Fruit fly (Drosophila melanogaster) whole organism, adult: ENCODE measurements around the gene CG42554.

Experiments
- CG11617 ChIP-seq: fragments of 200-800 bp; sonication (Bioruptor generic); optimal IDR thresholded peaks from 2 replicates; lab custom pipeline; 2017; ENCODE audit warnings: mild to moderate bottlenecking, missing biosample characterization, missing genetic modification reagents, missing genetic modification characterization
- CG12768 ChIP-seq: fragments of 200-800 bp; sonication (Bioruptor generic); optimal IDR thresholded peaks from 2 replicates; lab custom pipeline; 2017; ENCODE audit warnings: missing biosample characterization, missing genetic modification characterization, mild to moderate bottlenecking, moderate library complexity, missing genetic modification reagents
- CG14711 ChIP-seq: fragments of 200-800 bp; sonication (Bioruptor generic); optimal IDR thresholded peaks from 2 replicates; lab custom pipeline; 2018; ENCODE audit warnings: missing biosample characterization, mild to moderate bottlenecking, missing genetic modification characterization, moderate library complexity
- CG1620 ChIP-seq: fragments of 200-800 bp; sonication (Bioruptor generic); optimal IDR thresholded peaks from 2 replicates; lab custom pipeline; 2016; ENCODE audit warnings: missing biosample characterization, missing genetic modification characterization
- CG33017 ChIP-seq: fragments of 200-800 bp; sonication (Bioruptor generic); optimal IDR thresholded peaks from 2 replicates; lab custom pipeline; 2018; ENCODE audit warnings: missing biosample characterization, mild to moderate bottlenecking, missing genetic modification characterization, moderate library complexity
- CG5204 ChIP-seq: fragments of 200-800 bp; sonication (Bioruptor generic); optimal IDR thresholded peaks from 2 replicates; lab custom pipeline; 2016; ENCODE audit warnings: missing biosample characterization, missing genetic modification characterization
- CG7045 ChIP-seq: fragments of 200-800 bp; sonication (Bioruptor generic); optimal IDR thresholded peaks from 2 replicates; lab custom pipeline; 2017; ENCODE audit warnings: missing biosample characterization, mild to moderate bottlenecking, missing genetic modification characterization
- CG7101 ChIP-seq: fragments of 200-800 bp; sonication (Bioruptor generic); optimal IDR thresholded peaks from 2 replicates; lab custom pipeline; 2018; ENCODE audit warnings: missing biosample characterization, mild to moderate bottlenecking, missing genetic modification characterization, moderate library complexity
- Clk ChIP-seq: fragments of 200-800 bp; sonication (Bioruptor generic); optimal IDR thresholded peaks from 2 replicates; lab custom pipeline; 2017; ENCODE audit warnings: missing biosample characterization, missing genetic modification characterization
- Crg-1 ChIP-seq: fragments of 200-800 bp; sonication (Bioruptor generic); optimal IDR thresholded peaks from 2 replicates; lab custom pipeline; 2016; ENCODE audit warnings: missing biosample characterization, missing genetic modification characterization
- Hr96 ChIP-seq: fragments of 200-800 bp; sonication (Bioruptor generic); optimal IDR thresholded peaks from 2 replicates; lab custom pipeline; 2016; ENCODE audit warnings: missing biosample characterization, missing genetic modification characterization
- Mnt ChIP-seq: fragments of 200-800 bp; sonication (Bioruptor generic); optimal IDR thresholded peaks from 2 replicates; lab custom pipeline; 2016; ENCODE audit warnings: missing biosample characterization, mild to moderate bottlenecking, missing genetic modification characterization
- bab1 ChIP-seq: fragments of 200-800 bp; sonication (Bioruptor generic); optimal IDR thresholded peaks from 3 replicates; lab custom pipeline; 2019; ENCODE audit warnings: missing biosample characterization, mild to moderate bottlenecking, missing genetic modification characterization, moderate library complexity
- cic ChIP-seq: fragments of 200-800 bp; sonication (Bioruptor generic); optimal IDR thresholded peaks from 2 replicates; lab custom pipeline; 2017; ENCODE audit warnings: missing biosample characterization, mild to moderate bottlenecking, missing genetic modification characterization, moderate library complexity
- cnc ChIP-seq, 2 experiments: fragments of >200 bp; optimal IDR thresholded peaks; 2 replicates each; lab custom pipeline; 2017
- kay ChIP-seq: fragments of 200-800 bp; sonication (Bioruptor generic); peaks from one replicate; lab custom pipeline; 2016; ENCODE audit warnings: missing biosample characterization, missing genetic modification characterization, borderline replicate concordance
- ovo ChIP-seq: fragments of 200-800 bp; sonication (Bioruptor generic); optimal IDR thresholded peaks from 2 replicates; lab custom pipeline; 2016; ENCODE audit warnings: missing biosample characterization, missing genetic modification characterization
- pad ChIP-seq: fragments of 200-800 bp; sonication (Bioruptor generic); optimal IDR thresholded peaks from 3 replicates; lab custom pipeline; 2017; ENCODE audit warnings: missing biosample characterization, missing genetic modification characterization, mild to moderate bottlenecking, moderate library complexity, missing genetic modification reagents
- tj ChIP-seq: fragments of 200-800 bp; sonication (Bioruptor generic); optimal IDR thresholded peaks from 3 replicates; lab custom pipeline; 2017; ENCODE audit warnings: missing biosample characterization, mild to moderate bottlenecking, missing genetic modification characterization, moderate library complexity
- toe ChIP-seq: fragments of 200-800 bp; sonication (Bioruptor generic); optimal IDR thresholded peaks from 2 replicates; lab custom pipeline; 2016; ENCODE audit warnings: missing biosample characterization, missing genetic modification characterization

The CG42554 gene

dm6 chr3L:802700-803273 lies 32.7 kb upstream of the CG42554 start:
- TF ChIP-seq CG1620 (no peak), bab1 (GFP tag; lab: Kevin White, UChicago) (peak; percentile 59), cic (no peak), Hr96 (GFP tag; lab: Kevin White, UChicago) (peak; percentile 28), CG14711 (peak; percentile 27), CG7045 (peak; percentile 56), CG5204 (peak; percentile 9), CG7101 (peak; percentile 45), ovo (GFP tag; lab: Kevin White, UChicago) (no peak)

dm6 chr3L:803951-804350 lies 31.5 kb upstream of the CG42554 start, which contains the start of gene CG13898:
CG13898 (minus strand) TSS chr3L:804051.
- no peak for TF ChIP-seq tj (GFP tag; lab: Kevin White, UChicago)
- TF ChIP-seq CG7045 = no peak
- TF ChIP-seq cnc (optimal IDR thresholded peaks at IDR 0.05; lab: Kevin White, UChicago) = no peak
- TF ChIP-seq cic = no peak
- TF ChIP-seq CG33017 = no peak
- no peak for TF ChIP-seq CG5204
- no peak for TF ChIP-seq toe (GFP tag; lab: Kevin White, UChicago)
- no peak for TF ChIP-seq CG14711
- no peak for TF ChIP-seq CG1620

- no peak for TF ChIP-seq toe (GFP tag; lab: Kevin White, UChicago)
- no peak for TF ChIP-seq kay (GFP tag; lab: Kevin White, UChicago)
- no peak for TF ChIP-seq bab1 (GFP tag; lab: Kevin White, UChicago)
- no peak for TF ChIP-seq CG7101
- no peak for TF ChIP-seq Crg-1 (GFP tag; lab: Kevin White, UChicago)
- TF ChIP-seq cnc (optimal IDR thresholded peaks at IDR 0.05; lab: Kevin White, UChicago) = no peak
- peak; percentile 82 for TF ChIP-seq pad
- no peak for TF ChIP-seq tj (GFP tag; lab: Kevin White, UChicago)
- no peak for TF ChIP-seq Hr96 (GFP tag; lab: Kevin White, UChicago)
- peak; percentile 23 for TF ChIP-seq CG5204
- TF ChIP-seq Mnt = no peak
- no peak for TF ChIP-seq CG12768 (GFP tag; lab: Kevin White, UChicago)
- TF ChIP-seq CG7045 = no peak
Observed at dm6 chr3L:804557-805260, 30.8 kb upstream of the CG42554 start.

DNA sequence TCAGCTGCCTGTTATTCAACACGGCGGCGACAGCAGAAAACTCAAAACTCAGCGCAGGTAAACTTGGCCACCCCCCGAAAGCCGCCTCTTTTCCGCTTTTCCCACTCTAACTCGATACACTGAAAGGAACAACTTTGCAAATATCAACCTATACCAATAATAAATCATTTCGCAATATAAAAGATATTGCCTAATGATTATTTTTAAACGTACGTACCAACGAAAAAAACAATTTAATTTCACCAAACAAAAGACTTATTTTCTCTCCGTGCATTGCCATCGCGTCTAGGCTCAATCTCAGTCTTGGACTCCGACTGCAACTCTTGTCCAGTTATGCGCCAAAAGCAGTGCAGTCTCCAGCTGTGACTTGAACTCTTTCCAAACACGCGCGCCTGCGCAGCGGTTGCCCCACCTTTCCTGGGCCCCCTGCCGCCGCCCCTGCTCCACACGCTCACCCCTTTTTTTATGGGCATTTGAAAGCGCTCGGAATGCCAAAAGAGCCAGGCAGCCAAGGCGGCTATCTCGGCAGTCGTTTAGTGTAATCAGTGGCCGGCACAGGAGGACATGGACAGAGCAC lies 29.8 kb upstream of the CG42554 start:
- no peak for TF ChIP-seq Mnt
- no peak for TF ChIP-seq Clk (GFP tag; lab: Kevin White, UChicago)
- no peak for TF ChIP-seq CG7045

- TF ChIP-seq Clk (GFP tag; lab: Kevin White, UChicago) = no peak
- TF ChIP-seq CG5204 = no peak
- TF ChIP-seq CG1620 = no peak
- no peak for TF ChIP-seq CG33017
- no peak for TF ChIP-seq CG11617
- no peak for TF ChIP-seq Hr96 (GFP tag; lab: Kevin White, UChicago)
- TF ChIP-seq kay (GFP tag; lab: Kevin White, UChicago) = no peak
- TF ChIP-seq tj (GFP tag; lab: Kevin White, UChicago) = no peak
- TF ChIP-seq Crg-1 (GFP tag; lab: Kevin White, UChicago) = no peak
- TF ChIP-seq pad = no peak
- TF ChIP-seq ovo (GFP tag; lab: Kevin White, UChicago) = no peak
- no peak for TF ChIP-seq CG14711
- TF ChIP-seq Mnt = no peak
- TF ChIP-seq cnc (optimal IDR thresholded peaks at IDR 0.05; lab: Kevin White, UChicago) = no peak
- TF ChIP-seq toe (GFP tag; lab: Kevin White, UChicago) = no peak
- no peak for TF ChIP-seq cic
- no peak for TF ChIP-seq CG12768 (GFP tag; lab: Kevin White, UChicago)
- TF ChIP-seq CG7045 = no peak
- no peak for TF ChIP-seq CG7101
Observed at dm6 chr3L:807456-807855, 28.0 kb upstream of the CG42554 start.

DNA sequence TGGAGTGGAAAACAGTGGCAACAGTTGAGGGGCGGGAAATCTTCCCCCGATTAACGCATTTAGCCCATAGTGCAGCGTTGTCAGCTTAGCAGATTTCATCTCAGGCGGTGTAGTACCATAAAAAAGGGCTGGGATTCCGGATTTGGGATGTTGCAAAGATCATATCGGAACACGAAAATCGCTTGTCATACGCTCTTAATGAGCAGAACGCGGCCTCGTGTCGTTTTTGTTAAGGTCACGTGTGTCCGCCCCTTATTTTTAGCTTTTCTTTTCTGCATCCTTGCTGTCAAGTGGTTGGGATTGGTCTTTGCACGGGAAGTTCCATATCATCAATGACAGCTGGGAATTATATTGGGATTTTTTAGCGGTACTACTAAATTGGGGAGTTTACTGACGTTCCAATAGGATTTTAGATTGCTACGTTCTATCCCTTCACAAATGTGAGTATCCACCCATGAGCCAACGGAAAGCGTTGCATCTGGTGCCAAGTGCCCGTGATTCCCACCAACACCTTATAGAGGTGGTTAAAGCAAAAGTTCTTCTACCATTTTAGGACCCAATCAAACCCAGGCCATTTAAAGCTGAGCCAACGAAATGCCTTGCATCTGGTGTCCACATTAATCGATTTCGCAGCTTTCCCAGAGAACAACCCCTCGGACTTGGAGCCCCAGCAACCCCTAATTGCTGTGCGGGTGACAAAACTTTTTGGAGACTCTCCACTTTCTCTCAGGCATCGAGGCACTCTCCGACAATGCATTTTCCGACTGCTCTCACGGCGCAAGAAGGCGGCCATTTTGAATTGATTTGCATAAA lies 26.6 kb upstream of the CG42554 start:
- TF ChIP-seq pad (peak; percentile 82), bab1 (GFP tag; lab: Kevin White, UChicago) (no peak)

dm6 chr3L:809538-809805 lies 26.0 kb upstream of the CG42554 start:
- TF ChIP-seq Clk (GFP tag; lab: Kevin White, UChicago) = no peak
- TF ChIP-seq CG7045 = no peak
- TF ChIP-seq ovo (GFP tag; lab: Kevin White, UChicago) = no peak
- TF ChIP-seq Crg-1 (GFP tag; lab: Kevin White, UChicago) = no peak
- TF ChIP-seq cic = no peak
- TF ChIP-seq CG5204 = no peak
